Fruit fly (Drosophila melanogaster): ENCODE results near the gene Rpn5.
A peak's percentile ranks its signal among the peaks of the same experiment; 100 is the strongest.

Gene Rpn5

dm6 chr3R:5789025-5789953 lies at the start of gene Rpn5, which contains the start of gene Hat1 (continued):
- TF ChIP-seq zf30C (GFP tag; optimal IDR thresholded peaks at IDR 0.05) (no peak), CG10654 (GFP tag; optimal IDR thresholded peaks at IDR 0.05) (peak; percentile 78), fd96Cb (tag; optimal IDR thresholded peaks at IDR 0.05) (peak; percentile 67), Spps (tag; optimal IDR thresholded peaks at IDR 0.05) (peak; percentile 24), Ssrp (tag; optimal IDR thresholded peaks at IDR 0.05) (peak; percentile 74), cwo (GFP tag; optimal IDR thresholded peaks at IDR 0.05) (peak; percentile 62), BEAF-32 (GFP tag; optimal IDR thresholded peaks at IDR 0.05) (peak; percentile 90), fru (optimal IDR thresholded peaks at IDR 0.05) (no peak), pfk (GFP tag; optimal IDR thresholded peaks at IDR 0.05) (no peak), crol (GFP tag; IDR thresholded peaks at IDR 0.05) (no peak), CG10321 (GFP tag; IDR thresholded peaks at IDR 0.05) (no peak; the same call in 1 of the 2 replicates), CG9932 (GFP tag; IDR thresholded peaks at IDR 0.05) (peak; percentile 88), nerfin-1 (tag; optimal IDR thresholded peaks at IDR 0.05) (peak; percentile 54), CG15696 (tag; optimal IDR thresholded peaks at IDR 0.05) (peak; percentile 62), CG8944 (GFP tag; optimal IDR thresholded peaks at IDR 0.05) (peak; percentile 85), bab2 (GFP tag; optimal IDR thresholded peaks at IDR 0.05) (peak; percentile 91), NC2α (GFP tag; optimal IDR thresholded peaks at IDR 0.05) (peak; percentile 77), CG3163 (GFP tag; optimal IDR thresholded peaks at IDR 0.05) (peak; percentile 75), emc (GFP tag; optimal IDR thresholded peaks at IDR 0.05) (peak; percentile 67), stwl (tag; optimal IDR thresholded peaks at IDR 0.05) (peak; percentile 82), scrt (GFP tag; optimal IDR thresholded peaks at IDR 0.05) (peak; percentile 0), az2 (GFP tag; optimal IDR thresholded peaks at IDR 0.05) (peak; percentile 84), CG3838 (GFP tag; optimal IDR thresholded peaks at IDR 0.05) (peak; percentile 59), Meics (GFP tag; optimal IDR thresholded peaks at IDR 0.05) (peak; percentile 76), Med (GFP tag) (peak; percentile 97), CG18764 (GFP tag; optimal IDR thresholded peaks at IDR 0.05) (peak; percentile 79), Nf-YA (GFP tag; IDR thresholded peaks at IDR 0.05) (no peak), HLHmδ (GFP tag; optimal IDR thresholded peaks at IDR 0.05) (no peak), CG12744 (GFP tag; optimal IDR thresholded peaks at IDR 0.05) (peak; percentile 81), Elba2 (GFP tag; optimal IDR thresholded peaks at IDR 0.05) (peak; percentile 64), Kr (GFP tag; optimal IDR thresholded peaks at IDR 0.05) (no peak), vnd (GFP tag; IDR thresholded peaks at IDR 0.05; ENCODE audit: partially characterized antibody) (peak; percentile 54; the same call in 1 of the 3 replicates), hkb (optimal IDR thresholded peaks at IDR 0.05) (no peak), hkb (GFP tag; IDR thresholded peaks at IDR 0.05) (peak; percentile 56), Fer2 (tag; optimal IDR thresholded peaks at IDR 0.05) (peak; percentile 47), CG10209 (GFP tag; optimal IDR thresholded peaks at IDR 0.05) (peak; percentile 77), HLH3B (GFP tag; IDR thresholded peaks at IDR 0.05) (peak; percentile 6; the same call in 1 of the 2 replicates), her (GFP tag; optimal IDR thresholded peaks at IDR 0.05) (peak; percentile 78), YL-1 (GFP tag; optimal IDR thresholded peaks at IDR 0.05) (peak; percentile 63), BtbVII (GFP tag; optimal IDR thresholded peaks at IDR 0.05) (peak; percentile 60), CG7556 (GFP tag; optimal IDR thresholded peaks at IDR 0.05) (peak; percentile 85), Optix (GFP tag; IDR thresholded peaks at IDR 0.05) (no peak), sens-2 (GFP tag; IDR thresholded peaks at IDR 0.05) (no peak), Dll (GFP tag; IDR thresholded peaks at IDR 0.05; ENCODE audit: partially characterized antibody) (peak; percentile 87), CG7271 (tag; optimal IDR thresholded peaks at IDR 0.05) (no peak), Sry-β (GFP tag; optimal IDR thresholded peaks at IDR 0.05) (peak; percentile 90), Dek (tag; optimal IDR thresholded peaks at IDR 0.05) (peak; percentile 73), CG15601 (tag; optimal IDR thresholded peaks at IDR 0.05) (peak; percentile 53), CG12219 (GFP tag; optimal IDR thresholded peaks at IDR 0.05) (no peak)

Data from whole organism, embryonic.